Worm (Caenorhabditis elegans) whole organism, midembryonic: ENCODE measurements around the gene ctl-1.
"Not testable (repeated sequence)": the region's sequence is repeated elsewhere in the genome, so short reads cannot be mapped to it uniquely, and the experiment has no call there.

Experiments
- T22C8.4 ChIP-seq: fragments of 200-800 bp; sonication (Bioruptor generic); IDR thresholded peaks from 2 replicates; pipeline ENCODE4 v1.3.6; 2022; ENCODE audit warnings: missing genetic modification characterization, missing compliant biosample characterization
- cog-1 ChIP-seq: sonication (generic microtip); optimal IDR thresholded peaks from 2 replicates; lab custom pipeline; 2016; ENCODE audit warnings: missing genetic modification characterization, missing compliant biosample characterization
- flt-1 ChIP-seq: fragments of 200-800 bp; sonication (Bioruptor generic); IDR thresholded peaks from 2 replicates; pipeline ENCODE4 v1.3.6; 2022; ENCODE audit warnings: missing genetic modification characterization, missing compliant biosample characterization
- klf-2 ChIP-seq: fragments of 200-800 bp; sonication (Bioruptor generic); conservative IDR thresholded peaks from 2 replicates; pipeline ENCODE4 v1.3.6; 2022; ENCODE audit warnings: missing genetic modification reagents, missing genetic modification characterization, missing compliant biosample characterization
- med-1 ChIP-seq: sonication (generic microtip); optimal IDR thresholded peaks from 2 replicates; lab custom pipeline; 2017; ENCODE audit warnings: missing genetic modification characterization, mild to moderate bottlenecking, missing compliant biosample characterization, antibody characterized with exemption, missing genetic modification reagents; ENCODE audit not compliant: insufficient read depth

- TF ChIP-seq flt-1; klf-2 (GFP tag; lab: Robert Waterston, UW); T22C8.4 (GFP tag; lab: Robert Waterston, UW); cog-1; med-1 (GFP tag; lab: Kevin White, UChicago): not testable (repeated sequence)
These were observed 9.0 kb downstream of the ctl-1 start, which contains the start of gene Y54G11A.7 for ce11 chrII:14297050-14297449.
